Worm (Caenorhabditis elegans): ENCODE measurements around the gene Y39E4B.5.

Gene Y39E4B.5

ce11 chrIII:13169464-13169966 is at the start of gene Y39E4B.5, which contains the start of gene snpc-1.2:
TSS of gene Y39E4B.5 (plus strand) at chrIII:13169916.
TSS of gene snpc-1.2 (minus strand) at chrIII:13169541.
- TF ChIP-seq aha-1 (tag), result peak; percentile 65
- no peak for TF ChIP-seq daf-12 (tag; optimal IDR thresholded peaks at IDR 0.05)
- no peak for TF ChIP-seq pqm-1 (tag; optimal IDR thresholded peaks at IDR 0.05)
- TF ChIP-seq tra-1 (GFP tag; IDR thresholded peaks at IDR 0.05), result no peak
- no peak for TF ChIP-seq arid-1 (GFP tag; conservative IDR thresholded peaks at IDR 0.05)

DNA sequence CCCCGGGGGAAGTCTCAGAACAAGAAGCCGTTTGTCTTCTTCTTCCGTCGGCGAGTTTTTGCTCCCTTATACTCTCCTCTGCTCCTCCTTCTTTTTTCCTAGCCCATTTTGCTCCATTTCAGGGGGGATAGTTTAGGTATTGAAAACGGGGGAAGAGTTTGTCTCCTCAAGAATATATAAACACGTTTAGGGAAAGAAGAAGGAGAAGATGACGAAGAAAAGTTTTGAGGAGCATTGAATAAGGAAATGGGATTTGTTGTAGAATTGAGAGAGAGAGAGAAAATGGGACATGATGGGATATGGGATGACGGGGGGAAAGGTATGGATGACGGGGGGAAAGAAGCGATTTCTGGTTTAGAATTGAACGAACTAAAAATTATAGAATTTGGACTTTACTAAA is 46.3 kb upstream of the Y39E4B.5 start:
- peak; percentile 91 for TF ChIP-seq fkh-10 (GFP tag; optimal IDR thresholded peaks at IDR 0.05)
- TF ChIP-seq unc-62 (GFP tag; optimal IDR thresholded peaks at IDR 0.05 in 1 of 2), result peak in 1 of 2 experiments; percentile 38
- no peak for TF ChIP-seq unc-62 (tag; optimal IDR thresholded peaks at IDR 0.05)
- TF ChIP-seq zag-1 (tag; optimal IDR thresholded peaks at IDR 0.05), result no peak
- TF ChIP-seq ces-1 (GFP tag; optimal IDR thresholded peaks at IDR 0.05), result peak; percentile 30

- TF ChIP-seq duxl-1 (tag; optimal IDR thresholded peaks at IDR 0.05; ENCODE audit: poor library complexity) (no peak), nhr-25 (tag; optimal IDR thresholded peaks at IDR 0.05; ENCODE audit: borderline replicate concordance, insufficient read depth) (no peak), F26F4.8 (GFP tag; conservative IDR thresholded peaks at IDR 0.05) (no peak), madf-9 (GFP tag; conservative IDR thresholded peaks at IDR 0.05) (no peak), ctbp-1 (GFP tag; IDR thresholded peaks at IDR 0.05) (no peak), dmd-9 (GFP tag; IDR thresholded peaks at IDR 0.05) (no peak), pha-4 (GFP tag; IDR thresholded peaks at IDR 0.05) (no peak), pha-4 (tag; optimal IDR thresholded peaks at IDR 0.05) (no peak), lin-1 (GFP tag; IDR thresholded peaks at IDR 0.05) (no peak), Y48G9A.11 (GFP tag; IDR thresholded peaks at IDR 0.05) (no peak)
These were observed 42.6 kb upstream of the Y39E4B.5 start for ce11 chrIII:13127157-13127556.

ce11 chrIII:13131220-13131619 is 38.5 kb upstream of the Y39E4B.5 start:
- no peak for TF ChIP-seq fkh-10 (GFP tag; optimal IDR thresholded peaks at IDR 0.05)
- 0 out of 2 replicates have a peak, but pooled peaks have one; percentile 13 for TF ChIP-seq ctbp-1 (GFP tag; IDR thresholded peaks at IDR 0.05)
- peak; percentile 59 for TF ChIP-seq ces-1 (GFP tag; optimal IDR thresholded peaks at IDR 0.05)
- TF ChIP-seq Y75B8A.6 (GFP tag; IDR thresholded peaks at IDR 0.05), result no peak
- no peak for TF ChIP-seq nhr-102 (tag; optimal IDR thresholded peaks at IDR 0.05)
- TF ChIP-seq ZK546.5 (tag; optimal IDR thresholded peaks at IDR 0.05), result no peak
- TF ChIP-seq egl-43 (GFP tag; IDR thresholded peaks at IDR 0.05), result no peak
- TF ChIP-seq dmd-8 (GFP tag; IDR thresholded peaks at IDR 0.05), result no peak
- TF ChIP-seq nhr-28 (tag; optimal IDR thresholded peaks at IDR 0.05), result no peak
- TF ChIP-seq fos-1 (tag; optimal IDR thresholded peaks at IDR 0.05), result no peak
- no peak for TF ChIP-seq daf-8 (GFP tag; IDR thresholded peaks at IDR 0.05)

DNA sequence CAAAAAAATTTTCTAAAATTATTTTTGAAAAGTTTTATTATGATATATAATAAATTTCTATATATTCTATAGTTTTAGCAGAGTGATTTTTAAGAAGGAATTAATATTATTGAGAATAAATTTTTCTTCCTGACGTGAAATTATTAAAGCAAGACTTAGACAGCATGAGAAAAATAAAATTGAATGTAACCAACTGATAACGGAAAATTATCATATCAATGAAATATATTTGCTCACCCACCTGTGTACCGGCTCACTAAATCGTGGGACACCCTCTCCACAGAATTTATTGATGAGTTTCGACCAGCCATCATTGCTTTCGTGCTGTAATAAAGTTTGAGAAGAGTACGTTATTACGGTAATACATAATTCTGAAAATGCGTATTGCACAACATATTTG is 30.4 kb upstream of the Y39E4B.5 start, which contains the start of gene bre-2:
TSS of gene bre-2 (minus strand) at position 326 of the 400 bp plus-strand sequence.
- TF ChIP-seq zfp-2 (tag; optimal IDR thresholded peaks at IDR 0.05), result no peak
- peak; percentile 34 for TF ChIP-seq pqm-1 (tag; optimal IDR thresholded peaks at IDR 0.05)
- TF ChIP-seq daf-16 (GFP tag; optimal IDR thresholded peaks at IDR 0.05), result no peak
- TF ChIP-seq daf-16 (tag; optimal IDR thresholded peaks at IDR 0.05), result peak; percentile 62

- no peak for TF ChIP-seq nhr-48 (tag; optimal IDR thresholded peaks at IDR 0.05)
- TF ChIP-seq saeg-2 (GFP tag; IDR thresholded peaks at IDR 0.05), result no peak
- no peak for TF ChIP-seq duxl-1 (tag; optimal IDR thresholded peaks at IDR 0.05; ENCODE audit: poor library complexity)
- TF ChIP-seq lin-38 (GFP tag; IDR thresholded peaks at IDR 0.05), result peak; percentile 79
- no peak for TF ChIP-seq lsy-2 (tag; optimal IDR thresholded peaks at IDR 0.05)
These were observed 18.0 kb upstream of the Y39E4B.5 start for ce11 chrIII:13151765-13152164.
